Fruit fly (Drosophila melanogaster): ENCODE measurements around the gene daed.

The daed gene

dm6 chr2L:2193357-2193780 lies 22.7 kb downstream of the daed start (continued):
- TF ChIP-seq vvl (GFP tag; IDR thresholded peaks at IDR 0.05), result no peak
- no peak for TF ChIP-seq hth (optimal IDR thresholded peaks at IDR 0.05)
- TF ChIP-seq CG14050 (GFP tag; IDR thresholded peaks at IDR 0.05), result no peak
- TF ChIP-seq Doc2 (GFP tag; IDR thresholded peaks at IDR 0.05), result no peak
- TF ChIP-seq CG2202 (tag; optimal IDR thresholded peaks at IDR 0.05), result peak; percentile 31
- peak; percentile 17 for TF ChIP-seq CG17568 (GFP tag; optimal IDR thresholded peaks at IDR 0.05)
- TF ChIP-seq Mad (GFP tag; optimal IDR thresholded peaks at IDR 0.05), result peak; percentile 30
- TF ChIP-seq slou (GFP tag; optimal IDR thresholded peaks at IDR 0.05), result no peak
- TF ChIP-seq CoRest (tag; optimal IDR thresholded peaks at IDR 0.05), result peak; percentile 52
- no peak for TF ChIP-seq CG30020 (tag; optimal IDR thresholded peaks at IDR 0.05)
- TF ChIP-seq psq (GFP tag; optimal IDR thresholded peaks at IDR 0.05), result no peak
- no peak for TF ChIP-seq Dek (tag; optimal IDR thresholded peaks at IDR 0.05)
- TF ChIP-seq CG10979 (tag; optimal IDR thresholded peaks at IDR 0.05), result peak; percentile 22
- no peak for TF ChIP-seq CG6654 (GFP tag; optimal IDR thresholded peaks at IDR 0.05)
- TF ChIP-seq Bteb2 (GFP tag; optimal IDR thresholded peaks at IDR 0.05), result no peak
- TF ChIP-seq tx (GFP tag; optimal IDR thresholded peaks at IDR 0.05), result no peak
- TF ChIP-seq nmo (GFP tag; optimal IDR thresholded peaks at IDR 0.05), result peak; percentile 51
- TF ChIP-seq CG33557 (GFP tag; optimal IDR thresholded peaks at IDR 0.05), result no peak
- TF ChIP-seq chm (GFP tag; IDR thresholded peaks at IDR 0.05), result no peak
- no peak for TF ChIP-seq bowl (GFP tag; IDR thresholded peaks at IDR 0.05)
- TF ChIP-seq CG6175 (GFP tag; IDR thresholded peaks at IDR 0.05), result no peak
- no peak for TF ChIP-seq Usf (GFP tag; optimal IDR thresholded peaks at IDR 0.05)
- no peak for TF ChIP-seq CG10462 (GFP tag; optimal IDR thresholded peaks at IDR 0.05)
- no peak for TF ChIP-seq Hand (GFP tag; optimal IDR thresholded peaks at IDR 0.05)
- TF ChIP-seq CG17912 (GFP tag; optimal IDR thresholded peaks at IDR 0.05), result peak; percentile 84
- TF ChIP-seq ara (GFP tag; IDR thresholded peaks at IDR 0.05), result no peak
- peak; percentile 26 for TF ChIP-seq pho (GFP tag; optimal IDR thresholded peaks at IDR 0.05)
- no peak for TF ChIP-seq CG11247 (GFP tag; IDR thresholded peaks at IDR 0.05)
- peak; percentile 46 for TF ChIP-seq CG12744 (GFP tag; optimal IDR thresholded peaks at IDR 0.05)
- TF ChIP-seq HLH3B (GFP tag; IDR thresholded peaks at IDR 0.05), result no peak
- TF ChIP-seq Max (GFP tag; optimal IDR thresholded peaks at IDR 0.05), result no peak
- no peak for TF ChIP-seq CG7556 (GFP tag; optimal IDR thresholded peaks at IDR 0.05)
- TF ChIP-seq Hmr (GFP tag; optimal IDR thresholded peaks at IDR 0.05), result peak; percentile 97
- no peak for TF ChIP-seq Sox100B (GFP tag; optimal IDR thresholded peaks at IDR 0.05)
- TF ChIP-seq sens-2 (GFP tag; IDR thresholded peaks at IDR 0.05), result no peak
- TF ChIP-seq CG31224 (GFP tag; IDR thresholded peaks at IDR 0.05), result no peak
- no peak for TF ChIP-seq D (optimal IDR thresholded peaks at IDR 0.05)
- TF ChIP-seq D (GFP tag; optimal IDR thresholded peaks at IDR 0.05), result no peak
- no peak for TF ChIP-seq CG15073 (GFP tag; optimal IDR thresholded peaks at IDR 0.05)
- no peak for TF ChIP-seq CG11085 (GFP tag; IDR thresholded peaks at IDR 0.05)
- TF ChIP-seq insv (GFP tag; optimal IDR thresholded peaks at IDR 0.05), result no peak
- peak; percentile 23 for TF ChIP-seq CG7839 (tag; optimal IDR thresholded peaks at IDR 0.05)
- TF ChIP-seq BEAF-32 (GFP tag; optimal IDR thresholded peaks at IDR 0.05), result peak; percentile 59
- no peak for TF ChIP-seq CG7745 (tag; optimal IDR thresholded peaks at IDR 0.05)
- peak; percentile 79 for TF ChIP-seq CG12769 (tag; optimal IDR thresholded peaks at IDR 0.05)
- no peak for TF ChIP-seq Ada2b (GFP tag; IDR thresholded peaks at IDR 0.05)
- TF ChIP-seq CG9797 (GFP tag; optimal IDR thresholded peaks at IDR 0.05), result peak; percentile 17
- TF ChIP-seq CG10209 (GFP tag; optimal IDR thresholded peaks at IDR 0.05), result no peak
- TF ChIP-seq scrt (GFP tag; optimal IDR thresholded peaks at IDR 0.05), result peak; percentile 37
- no peak for TF ChIP-seq ssp (GFP tag; IDR thresholded peaks at IDR 0.05)
- TF ChIP-seq NC2β (GFP tag; optimal IDR thresholded peaks at IDR 0.05), result peak; percentile 21
- TF ChIP-seq Hsf (GFP tag; optimal IDR thresholded peaks at IDR 0.05), result peak; percentile 9
- TF ChIP-seq Lpt (GFP tag; optimal IDR thresholded peaks at IDR 0.05), result no peak
